Fruit fly (Drosophila melanogaster) whole organism, prepupa: ENCODE measurements around the gene CG9503.

Experiments used
- Blimp-1 ChIP-seq: fragments of 200-800 bp; sonication (Bioruptor generic); optimal IDR thresholded peaks from 3 replicates; lab custom pipeline; 2017; ENCODE audit warnings: missing biosample characterization, missing genetic modification characterization, mild to moderate bottlenecking, moderate library complexity, missing genetic modification reagents
- CG10631 ChIP-seq: fragments of 200-800 bp; sonication (Bioruptor generic); optimal IDR thresholded peaks from 2 replicates; lab custom pipeline; 2016; ENCODE audit warnings: missing biosample characterization, missing genetic modification characterization
- CG10669 ChIP-seq: fragments of 200-800 bp; sonication (Bioruptor generic); optimal IDR thresholded peaks from 3 replicates; lab custom pipeline; 2018; ENCODE audit warnings: missing biosample characterization, mild to moderate bottlenecking, missing genetic modification characterization, moderate library complexity
- CG11294 ChIP-seq: fragments of 200-800 bp; sonication (Bioruptor generic); IDR thresholded peaks from 2 replicates; pipeline ENCODE4 v1.3.6; 2022; ENCODE audit warnings: missing biosample characterization, missing genetic modification characterization
- CG11762 ChIP-seq: fragments of 200-800 bp; sonication (Bioruptor generic); optimal IDR thresholded peaks from 3 replicates; lab custom pipeline; 2016; ENCODE audit warnings: missing biosample characterization, missing genetic modification characterization; ENCODE audit not compliant: insufficient read depth
- CG11902 ChIP-seq: fragments of 200-800 bp; sonication (Bioruptor generic); optimal IDR thresholded peaks from 3 replicates; lab custom pipeline; 2016; ENCODE audit warnings: missing biosample characterization, missing genetic modification characterization
- CG15336 ChIP-seq: fragments of 200-800 bp; sonication (Bioruptor generic); IDR thresholded peaks from 2 replicates; pipeline ENCODE4 v1.3.6; 2022; ENCODE audit warnings: missing biosample characterization, missing genetic modification characterization
- CG1621 ChIP-seq: fragments of 200-800 bp; sonication (Bioruptor generic); optimal IDR thresholded peaks from 3 replicates; lab custom pipeline; 2018; ENCODE audit warnings: missing biosample characterization, mild to moderate bottlenecking, missing genetic modification characterization
- CG16779 ChIP-seq: fragments of 200-800 bp; sonication (Bioruptor generic); optimal IDR thresholded peaks from 3 replicates; lab custom pipeline; 2017; ENCODE audit warnings: missing biosample characterization, mild to moderate bottlenecking, missing genetic modification characterization
- CG3032 ChIP-seq: fragments of 200-800 bp; optimal IDR thresholded peaks from 2 replicates; lab custom pipeline; 2019; ENCODE audit warnings: missing biosample characterization, mild to moderate bottlenecking, missing genetic modification characterization, moderate library complexity
- CG32006 ChIP-seq: fragments of 200-800 bp; sonication (Bioruptor generic); optimal IDR thresholded peaks from 3 replicates; lab custom pipeline; 2017; ENCODE audit warnings: missing biosample characterization, mild to moderate bottlenecking, missing genetic modification characterization
- CG4318 ChIP-seq: fragments of 200-800 bp; sonication (Bioruptor generic); optimal IDR thresholded peaks from 3 replicates; lab custom pipeline; 2017; ENCODE audit warnings: missing biosample characterization, mild to moderate bottlenecking, missing genetic modification characterization
- CG6276 ChIP-seq: fragments of 200-800 bp; sonication (Bioruptor generic); optimal IDR thresholded peaks from 2 replicates; lab custom pipeline; 2017; ENCODE audit warnings: missing biosample characterization, mild to moderate bottlenecking, missing genetic modification characterization
- CG6792 ChIP-seq: fragments of 200-800 bp; sonication (Bioruptor generic); optimal IDR thresholded peaks from 3 replicates; lab custom pipeline; 2016; ENCODE audit warnings: missing biosample characterization, missing genetic modification characterization
- CG6808 ChIP-seq: fragments of 200-800 bp; sonication (Bioruptor generic); optimal IDR thresholded peaks from 3 replicates; lab custom pipeline; 2017; ENCODE audit warnings: missing biosample characterization, missing genetic modification characterization, mild to moderate bottlenecking, moderate library complexity, missing genetic modification reagents
- CG6854 ChIP-seq: fragments of 200-800 bp; sonication (Bioruptor generic); optimal IDR thresholded peaks from 2 replicates; lab custom pipeline; 2017; ENCODE audit warnings: missing biosample characterization, mild to moderate bottlenecking, missing genetic modification characterization
- CG7368 ChIP-seq: fragments of 200-800 bp; sonication (Bioruptor generic); optimal IDR thresholded peaks from 3 replicates; lab custom pipeline; 2016; ENCODE audit warnings: missing biosample characterization, missing genetic modification characterization
- CG8119 ChIP-seq: fragments of 200-800 bp; sonication (Bioruptor generic); IDR thresholded peaks from 3 replicates; pipeline ENCODE4 v1.3.6; 2022; ENCODE audit warnings: missing biosample characterization, missing genetic modification characterization
- CG8319 ChIP-seq: fragments of 200-800 bp; sonication (Bioruptor generic); optimal IDR thresholded peaks from 3 replicates; lab custom pipeline; 2016; ENCODE audit warnings: missing biosample characterization, missing genetic modification characterization
- CG9139 ChIP-seq: fragments of 200-800 bp; sonication (Bioruptor generic); optimal IDR thresholded peaks from 3 replicates; lab custom pipeline; 2017; ENCODE audit warnings: missing biosample characterization, mild to moderate bottlenecking, missing genetic modification characterization
- Eip78C ChIP-seq: fragments of 200-800 bp; sonication (Bioruptor generic); peaks from one replicate; lab custom pipeline; 2016; ENCODE audit warnings: missing biosample characterization, missing genetic modification characterization
- Eip93F ChIP-seq: fragments of 200-800 bp; sonication (Bioruptor generic); optimal IDR thresholded peaks from 2 replicates; lab custom pipeline; 2016; ENCODE audit warnings: missing biosample characterization, mild to moderate bottlenecking, missing genetic modification characterization
- Ets21C ChIP-seq: fragments of 200-800 bp; sonication (Bioruptor generic); optimal IDR thresholded peaks from 3 replicates; lab custom pipeline; 2016; ENCODE audit warnings: missing biosample characterization, missing genetic modification characterization
- Ets96B ChIP-seq: fragments of 200-800 bp; optimal IDR thresholded peaks from 2 replicates; lab custom pipeline; 2019; ENCODE audit warnings: missing biosample characterization, mild to moderate bottlenecking, missing genetic modification characterization, moderate library complexity
- Hr38 ChIP-seq: sonication (Bioruptor generic); optimal IDR thresholded peaks from 2 replicates; lab custom pipeline; 2016; ENCODE audit warnings: missing biosample characterization, missing genetic modification characterization
- Hr39 ChIP-seq: fragments of 200-800 bp; sonication (Bioruptor generic); optimal IDR thresholded peaks from 2 replicates; lab custom pipeline; 2016; ENCODE audit warnings: missing biosample characterization, missing genetic modification characterization
- Hr4 ChIP-seq: fragments of 200-800 bp; sonication (Bioruptor generic); optimal IDR thresholded peaks from 3 replicates; lab custom pipeline; 2016; ENCODE audit warnings: missing biosample characterization, missing genetic modification characterization
- Met ChIP-seq: fragments of 200-800 bp; sonication (Bioruptor generic); optimal IDR thresholded peaks from 3 replicates; lab custom pipeline; 2016; ENCODE audit warnings: missing biosample characterization, missing genetic modification characterization
- OdsH ChIP-seq: fragments of 200-800 bp; sonication (Bioruptor generic); optimal IDR thresholded peaks from 3 replicates; lab custom pipeline; 2016; ENCODE audit warnings: missing biosample characterization, missing genetic modification characterization
- Sox102F ChIP-seq: fragments of 200-800 bp; sonication (Bioruptor generic); optimal IDR thresholded peaks from 2 replicates; lab custom pipeline; 2016; ENCODE audit warnings: missing biosample characterization, mild to moderate bottlenecking, missing genetic modification characterization
- Sox14 ChIP-seq: fragments of 200-800 bp; sonication (Bioruptor generic); optimal IDR thresholded peaks from 3 replicates; lab custom pipeline; 2016; ENCODE audit warnings: missing biosample characterization, missing genetic modification characterization
- Sox15 ChIP-seq: fragments of 200-800 bp; sonication (Bioruptor generic); optimal IDR thresholded peaks from 3 replicates; lab custom pipeline; 2016; ENCODE audit warnings: missing biosample characterization, missing genetic modification characterization
- achi ChIP-seq: fragments of 200-800 bp; sonication (Bioruptor generic); optimal IDR thresholded peaks from 3 replicates; lab custom pipeline; 2016; ENCODE audit warnings: missing biosample characterization, missing genetic modification characterization
- acj6 ChIP-seq: fragments of 200-800 bp; sonication (Bioruptor generic); optimal IDR thresholded peaks from 3 replicates; lab custom pipeline; 2016; ENCODE audit warnings: missing biosample characterization, missing genetic modification characterization
- cyc ChIP-seq: fragments of 200-800 bp; sonication (Bioruptor generic); optimal IDR thresholded peaks from 3 replicates; lab custom pipeline; 2016; ENCODE audit warnings: missing biosample characterization, missing genetic modification characterization
- dac ChIP-seq: fragments of 200-800 bp; sonication (Bioruptor generic); optimal IDR thresholded peaks from 2 replicates; lab custom pipeline; 2017; ENCODE audit warnings: missing biosample characterization, mild to moderate bottlenecking, missing genetic modification characterization
- dsx ChIP-seq: fragments of 200-800 bp; optimal IDR thresholded peaks from 3 replicates; lab custom pipeline; 2019; ENCODE audit warnings: missing biosample characterization, mild to moderate bottlenecking, missing genetic modification characterization, moderate library complexity; ENCODE audit not compliant: poor library complexity, severe bottlenecking
- eg ChIP-seq: fragments of 200-800 bp; sonication (Bioruptor generic); IDR thresholded peaks from 3 replicates; pipeline ENCODE4 v1.3.6; 2022; ENCODE audit warnings: missing biosample characterization, missing genetic modification characterization
- esn ChIP-seq: fragments of 200-800 bp; sonication (Bioruptor generic); optimal IDR thresholded peaks from 2 replicates; lab custom pipeline; 2016; ENCODE audit warnings: missing biosample characterization, mild to moderate bottlenecking, missing genetic modification characterization, moderate library complexity
- fd85E ChIP-seq: fragments of 200-800 bp; sonication (Bioruptor generic); optimal IDR thresholded peaks from 3 replicates; lab custom pipeline; 2016; ENCODE audit warnings: missing biosample characterization, missing genetic modification characterization
- fkh ChIP-seq: fragments of 200-800 bp; sonication (Bioruptor generic); optimal IDR thresholded peaks from 3 replicates; lab custom pipeline; 2017; ENCODE audit warnings: missing biosample characterization, mild to moderate bottlenecking, missing genetic modification characterization, moderate library complexity
- pdm3 ChIP-seq: fragments of 200-800 bp; sonication (Bioruptor generic); optimal IDR thresholded peaks from 3 replicates; lab custom pipeline; 2016; ENCODE audit warnings: missing biosample characterization, missing genetic modification characterization
- salr ChIP-seq, 2 experiments: fragments of 200-800 bp; sonication (Bioruptor generic); optimal IDR thresholded peaks; 3 replicates each; lab custom pipeline; 2016 to 2018; ENCODE audit warnings: missing biosample characterization in 2 of 2, missing genetic modification characterization in 2 of 2, mild to moderate bottlenecking in 1 of 2
- spab ChIP-seq: fragments of 200-800 bp; sonication (Bioruptor generic); optimal IDR thresholded peaks from 2 replicates; lab custom pipeline; 2017; ENCODE audit warnings: missing biosample characterization, mild to moderate bottlenecking, missing genetic modification characterization, missing genetic modification reagents
- ss ChIP-seq, 2 experiments: fragments of 200-800 bp; sonication (Bioruptor generic); optimal IDR thresholded peaks; 2 replicates in 1 of 2; 3 replicates in 1 of 2; lab custom pipeline; 2017 to 2018; ENCODE audit warnings: mild to moderate bottlenecking in 2 of 2, missing biosample characterization in 2 of 2, missing genetic modification characterization in 2 of 2, moderate library complexity in 1 of 2
- svp ChIP-seq: fragments of 200-800 bp; sonication (Bioruptor generic); peaks from one replicate; lab custom pipeline; 2016; ENCODE audit warnings: missing biosample characterization, missing genetic modification characterization

Gene CG9503

dm6 chrX:14892303-14892702, 31.0 kb downstream of the CG9503 start (continued):
- TF ChIP-seq Sox102F (GFP tag; lab: Kevin White, UChicago) (no peak), svp (GFP tag; lab: Kevin White, UChicago) (peak; percentile 83), CG9139 (GFP tag; lab: Kevin White, UChicago) (no peak), Eip78C (GFP tag; lab: Kevin White, UChicago) (peak; percentile 94), CG6808 (no peak), CG6276 (GFP tag; lab: Kevin White, UChicago) (peak; percentile 30), acj6 (GFP tag; lab: Kevin White, UChicago) (peak; percentile 29), achi (GFP tag; lab: Kevin White, UChicago) (peak; percentile 15), Ets21C (GFP tag; lab: Kevin White, UChicago) (peak; percentile 18), CG10669 (GFP tag; lab: Kevin White, UChicago) (no peak), cyc (GFP tag; lab: Kevin White, UChicago) (peak; percentile 31), Hr4 (GFP tag; lab: Kevin White, UChicago) (peak; percentile 1)

- TF ChIP-seq fkh (peak; percentile 25), Sox102F (GFP tag; lab: Kevin White, UChicago) (no peak)
These were observed 37.7 kb downstream of the CG9503 start for dm6 chrX:14885554-14885953.

dm6 chrX:14883993-14884392, 39.3 kb downstream of the CG9503 start:
- no peak for TF ChIP-seq CG10669 (GFP tag; lab: Kevin White, UChicago)
- TF ChIP-seq pdm3 (GFP tag; lab: Kevin White, UChicago), result no peak
- no peak for TF ChIP-seq achi (GFP tag; lab: Kevin White, UChicago)
- no peak for TF ChIP-seq Eip93F (GFP tag; lab: Kevin White, UChicago)
- no peak for TF ChIP-seq CG1621 (tag; lab: Kevin White, UChicago)
- 0 out of 3 replicates have a peak, but pooled peaks have one; percentile 30 for TF ChIP-seq CG8119 (GFP tag; lab: Robert Waterston, UW)
- no peak for TF ChIP-seq Sox102F (GFP tag; lab: Kevin White, UChicago)
- TF ChIP-seq CG7368, result no peak
- no peak for TF ChIP-seq CG16779 (tag; lab: Kevin White, UChicago)
- no peak for TF ChIP-seq CG11762
- no peak for TF ChIP-seq CG6792 (GFP tag; lab: Kevin White, UChicago)
- peak; percentile 67 for TF ChIP-seq CG32006 (GFP tag; lab: Kevin White, UChicago)
- no peak for TF ChIP-seq CG8319
- TF ChIP-seq svp (GFP tag; lab: Kevin White, UChicago), result no peak
- TF ChIP-seq OdsH (GFP tag; lab: Kevin White, UChicago), result peak; percentile 16
- no peak for TF ChIP-seq CG6276 (GFP tag; lab: Kevin White, UChicago)
- no peak for TF ChIP-seq esn (GFP tag; lab: Kevin White, UChicago)
- no peak for TF ChIP-seq fd85E
- no peak for TF ChIP-seq CG11902 (GFP tag; lab: Kevin White, UChicago)
- TF ChIP-seq dsx (GFP tag; lab: Kevin White, UChicago), result no peak
- no peak for TF ChIP-seq CG3032
- no peak for TF ChIP-seq Ets21C (GFP tag; lab: Kevin White, UChicago)
- no peak for TF ChIP-seq eg (GFP tag; lab: Robert Waterston, UW)
- no peak for TF ChIP-seq Blimp-1 (GFP tag; lab: Kevin White, UChicago)
- peak; percentile 21 for TF ChIP-seq CG4318 (GFP tag; lab: Kevin White, UChicago)
- TF ChIP-seq spab (GFP tag; lab: Kevin White, UChicago), result no peak
- TF ChIP-seq salr (GFP tag; optimal IDR thresholded peaks at IDR 0.05; lab: Kevin White, UChicago), result no peak
- TF ChIP-seq Met (GFP tag; lab: Kevin White, UChicago), result no peak
- TF ChIP-seq Hr39 (GFP tag; lab: Kevin White, UChicago), result no peak
- no peak for TF ChIP-seq Sox14
- TF ChIP-seq CG11294 (GFP tag; lab: Robert Waterston, UW), result no peak
- no peak for TF ChIP-seq Sox15 (GFP tag; lab: Kevin White, UChicago)
- TF ChIP-seq CG15336 (GFP tag; lab: Robert Waterston, UW), result no peak
- no peak for TF ChIP-seq ss (GFP tag; optimal IDR thresholded peaks at IDR 0.05; lab: Kevin White, UChicago)
- peak; percentile 46 for TF ChIP-seq Hr4 (GFP tag; lab: Kevin White, UChicago)
- TF ChIP-seq Hr38 (GFP tag; lab: Kevin White, UChicago), result no peak
- no peak for TF ChIP-seq CG10631 (GFP tag; lab: Kevin White, UChicago)
- peak; percentile 65 for TF ChIP-seq Eip78C (GFP tag; lab: Kevin White, UChicago)
- TF ChIP-seq dac, result peak; percentile 1
- TF ChIP-seq CG6808, result no peak
- no peak for TF ChIP-seq CG9139 (GFP tag; lab: Kevin White, UChicago)
- no peak for TF ChIP-seq CG6854 (GFP tag; lab: Kevin White, UChicago)
- no peak for TF ChIP-seq acj6 (GFP tag; lab: Kevin White, UChicago)
- TF ChIP-seq Ets96B (tag; lab: Kevin White, UChicago), result no peak
